Worm (Caenorhabditis elegans) whole organism, L4 larva: ENCODE data around the gene eef-1A.2.
A peak's percentile ranks its signal among the peaks of the same experiment; 100 is the strongest.

Source experiments
- D1046.2 ChIP-seq: fragments of 200-800 bp; sonication (Bioruptor generic); IDR thresholded peaks from 2 replicates; pipeline ENCODE4 v1.3.6; 2022; ENCODE audit warnings: missing genetic modification characterization, missing compliant biosample characterization
- F10B5.3 ChIP-seq: sonication (generic microtip); optimal IDR thresholded peaks from 2 replicates; lab custom pipeline; 2016; ENCODE audit warnings: mild to moderate bottlenecking, missing genetic modification characterization, missing compliant biosample characterization
- F37D6.2 ChIP-seq: sonication (generic microtip); optimal IDR thresholded peaks from 2 replicates; lab custom pipeline; 2016; ENCODE audit warnings: mild to moderate bottlenecking, missing genetic modification characterization, missing compliant biosample characterization
- R02D3.7 ChIP-seq: fragments of 150-350 bp; sonication (generic microtip); optimal IDR thresholded peaks from 3 replicates; lab custom pipeline; 2014; ENCODE audit warnings: missing biosample characterization, missing genetic modification characterization
- T26A8.4 ChIP-seq: fragments of 200-800 bp; sonication (Bioruptor generic); IDR thresholded peaks from 2 replicates; pipeline ENCODE4 v1.3.6; 2022; ENCODE audit warnings: missing genetic modification characterization, missing compliant biosample characterization
- Y105C5A.15 ChIP-seq: fragments of 200-800 bp; sonication (Bioruptor generic); IDR thresholded peaks from 2 replicates; pipeline ENCODE4 v1.3.6; 2022; ENCODE audit warnings: missing genetic modification characterization, missing compliant biosample characterization
- Y48G9A.11 ChIP-seq: fragments of 200-800 bp; sonication (Bioruptor generic); IDR thresholded peaks from 2 replicates; pipeline ENCODE4 v1.3.6; 2022; ENCODE audit warnings: missing genetic modification reagents, missing genetic modification characterization, missing compliant biosample characterization
- Y5F2A.4 ChIP-seq: fragments of 200-800 bp; sonication (Bioruptor generic); optimal IDR thresholded peaks from 2 replicates; lab custom pipeline; 2018; ENCODE audit warnings: mild to moderate bottlenecking, missing genetic modification characterization, missing compliant biosample characterization
- Y75B8A.6 ChIP-seq: fragments of 200-800 bp; sonication (Bioruptor generic); IDR thresholded peaks from 2 replicates; pipeline ENCODE4 v1.3.6; 2022; ENCODE audit warnings: missing genetic modification reagents, missing genetic modification characterization, missing compliant biosample characterization
- aha-1 ChIP-seq: fragments of 150-350 bp; peaks from one replicate; lab custom pipeline; 2014; ENCODE audit warnings: missing biosample characterization, missing genetic modification characterization
- ama-1 ChIP-seq: fragments of 150-350 bp; optimal IDR thresholded peaks from 2 replicates; lab custom pipeline; 2014; ENCODE audit warnings: inconsistent platforms, mixed read lengths
- arid-1 ChIP-seq: fragments of 200-800 bp; sonication (Bioruptor generic); conservative IDR thresholded peaks from 2 replicates; pipeline ENCODE4 v1.3.6; 2022; ENCODE audit warnings: missing genetic modification reagents, missing genetic modification characterization, missing compliant biosample characterization
- ceh-20 ChIP-seq: fragments of 200-800 bp; sonication (Bioruptor generic); IDR thresholded peaks from 2 replicates; pipeline ENCODE4 v1.3.6; 2022; ENCODE audit warnings: missing genetic modification reagents, missing genetic modification characterization, missing compliant biosample characterization
- ceh-28 ChIP-seq: fragments of 150-350 bp; optimal IDR thresholded peaks from 2 replicates; lab custom pipeline; 2014; ENCODE audit warnings: missing biosample characterization, missing genetic modification reagents, missing genetic modification characterization
- ceh-32 ChIP-seq: sonication (generic microtip); optimal IDR thresholded peaks from 2 replicates; lab custom pipeline; 2016; ENCODE audit warnings: mild to moderate bottlenecking, missing genetic modification characterization, missing compliant biosample characterization; ENCODE audit not compliant: poor library complexity
- ceh-82 ChIP-seq: sonication (generic microtip); optimal IDR thresholded peaks from 2 replicates; lab custom pipeline; 2017; ENCODE audit warnings: missing biosample characterization, missing genetic modification characterization
- ces-1 ChIP-seq: fragments of 150-350 bp; sonication (generic microtip); optimal IDR thresholded peaks from 4 replicates; lab custom pipeline; 2014; ENCODE audit warnings: missing biosample characterization, missing genetic modification reagents, missing genetic modification characterization
- cey-2 ChIP-seq: sonication (generic microtip); optimal IDR thresholded peaks from 3 replicates; lab custom pipeline; 2017; ENCODE audit warnings: missing genetic modification characterization, mild to moderate bottlenecking, missing compliant biosample characterization, antibody characterized with exemption, borderline replicate concordance; ENCODE audit not compliant: insufficient read depth
- ctbp-1 ChIP-seq: fragments of 200-800 bp; sonication (Bioruptor generic); IDR thresholded peaks from 2 replicates; pipeline ENCODE4 v1.3.6; 2022; ENCODE audit warnings: missing genetic modification reagents, missing genetic modification characterization, missing compliant biosample characterization
- daf-8 ChIP-seq: fragments of 200-800 bp; sonication (Bioruptor generic); IDR thresholded peaks from 2 replicates; pipeline ENCODE4 v1.3.6; 2022; ENCODE audit warnings: missing genetic modification characterization, missing compliant biosample characterization
- dmd-6 ChIP-seq: fragments of 200-800 bp; sonication (Bioruptor generic); IDR thresholded peaks from 2 replicates; pipeline ENCODE4 v1.3.6; 2022; ENCODE audit warnings: missing genetic modification reagents, missing genetic modification characterization, missing compliant biosample characterization
- dmd-9 ChIP-seq: fragments of 200-800 bp; sonication (Bioruptor generic); IDR thresholded peaks from 2 replicates; pipeline ENCODE4 v1.3.6; 2022; ENCODE audit warnings: missing genetic modification reagents, missing genetic modification characterization, missing compliant biosample characterization
- duxl-1 ChIP-seq: sonication (generic microtip); optimal IDR thresholded peaks from 2 replicates; lab custom pipeline; 2016; ENCODE audit warnings: mild to moderate bottlenecking, missing genetic modification characterization, moderate library complexity, missing compliant biosample characterization; ENCODE audit not compliant: poor library complexity
- dve-1 ChIP-seq: sonication (generic microtip); optimal IDR thresholded peaks from 2 replicates; lab custom pipeline; 2017; ENCODE audit warnings: antibody characterized with exemption, mild to moderate bottlenecking, missing genetic modification characterization, missing compliant biosample characterization; ENCODE audit not compliant: insufficient read depth
- hif-1 ChIP-seq, 2 experiments: sonication (generic microtip); optimal IDR thresholded peaks; 2 replicates each; lab custom pipeline; 2016 to 2017; ENCODE audit warnings: missing compliant biosample characterization in 2 of 2, missing genetic modification characterization in 2 of 2, missing genetic modification reagents in 2 of 2, missing genotype in 2 of 2, mild to moderate bottlenecking in 1 of 2
- lim-7 ChIP-seq: fragments of 200-800 bp; sonication (Bioruptor generic); IDR thresholded peaks from 2 replicates; pipeline ENCODE4 v1.3.6; 2022; ENCODE audit warnings: missing genetic modification characterization, missing compliant biosample characterization
- lin-13 ChIP-seq: fragments of 150-350 bp; optimal IDR thresholded peaks from 2 replicates; lab custom pipeline; 2014; ENCODE audit warnings: missing biosample characterization, missing genetic modification reagents, missing genetic modification characterization
- lin-29 ChIP-seq: fragments of 200-800 bp; sonication (Bioruptor generic); IDR thresholded peaks from 2 replicates; pipeline ENCODE4 v1.3.6; 2022; ENCODE audit warnings: missing genetic modification reagents, missing genetic modification characterization, missing compliant biosample characterization
- lin-39 ChIP-seq: fragments of 150-350 bp; optimal IDR thresholded peaks from 2 replicates; lab custom pipeline; 2014; ENCODE audit warnings: missing biosample characterization, missing genetic modification reagents, missing genetic modification characterization
- lir-3 ChIP-seq: sonication (generic microtip); optimal IDR thresholded peaks from 2 replicates; lab custom pipeline; 2016; ENCODE audit warnings: mild to moderate bottlenecking, missing genetic modification characterization, missing compliant biosample characterization
- madf-9 ChIP-seq: fragments of 200-800 bp; sonication (Bioruptor generic); conservative IDR thresholded peaks from 2 replicates; pipeline ENCODE4 v1.3.6; 2022; ENCODE audit warnings: missing genetic modification reagents, missing genetic modification characterization, missing compliant biosample characterization
- mxl-2 ChIP-seq: fragments of 200-800 bp; sonication (Bioruptor generic); conservative IDR thresholded peaks from 2 replicates; pipeline ENCODE4 v1.3.6; 2022; ENCODE audit warnings: missing genetic modification reagents, missing genetic modification characterization, missing compliant biosample characterization
- mxl-3 ChIP-seq: fragments of 200-800 bp; sonication (Bioruptor generic); optimal IDR thresholded peaks from 2 replicates; lab custom pipeline; 2018; ENCODE audit warnings: mild to moderate bottlenecking, missing genetic modification characterization, missing compliant biosample characterization
- nhr-11 ChIP-seq: fragments of 150-350 bp; optimal IDR thresholded peaks from 2 replicates; lab custom pipeline; 2014; ENCODE audit warnings: missing biosample characterization, missing genetic modification characterization
- nhr-111 ChIP-seq: fragments of 200-800 bp; sonication (Bioruptor generic); optimal IDR thresholded peaks from 2 replicates; lab custom pipeline; 2018; ENCODE audit warnings: mild to moderate bottlenecking, missing genetic modification characterization, missing compliant biosample characterization
- nhr-237 ChIP-seq: sonication (generic microtip); optimal IDR thresholded peaks from 2 replicates; lab custom pipeline; 2017; ENCODE audit warnings: missing biosample characterization, missing genetic modification characterization
- nhr-25 ChIP-seq: sonication (generic microtip); optimal IDR thresholded peaks from 2 replicates; lab custom pipeline; 2017; ENCODE audit warnings: missing genetic modification characterization, mild to moderate bottlenecking, missing compliant biosample characterization, antibody characterized with exemption, moderate library complexity, borderline replicate concordance; ENCODE audit not compliant: insufficient read depth
- nhr-28 ChIP-seq: fragments of 150-350 bp; optimal IDR thresholded peaks from 2 replicates; lab custom pipeline; 2014; ENCODE audit warnings: missing biosample characterization, missing genetic modification characterization
- nhr-41 ChIP-seq: fragments of 200-800 bp; sonication (Bioruptor generic); IDR thresholded peaks from 2 replicates; pipeline ENCODE4 v1.3.6; 2022; ENCODE audit warnings: missing genetic modification reagents, missing genetic modification characterization, missing compliant biosample characterization
- nhr-48 ChIP-seq: sonication (generic microtip); optimal IDR thresholded peaks from 2 replicates; lab custom pipeline; 2016; ENCODE audit warnings: mild to moderate bottlenecking, missing genetic modification characterization, missing compliant biosample characterization
- nhr-6 ChIP-seq: fragments of 150-350 bp; optimal IDR thresholded peaks from 2 replicates; lab custom pipeline; 2014; ENCODE audit warnings: missing biosample characterization, missing genetic modification characterization
- sdz-12 ChIP-seq: fragments of 200-800 bp; sonication (Bioruptor generic); optimal IDR thresholded peaks from 2 replicates; lab custom pipeline; 2018; ENCODE audit warnings: mild to moderate bottlenecking, missing genetic modification characterization, missing compliant biosample characterization
- spr-3 ChIP-seq: fragments of 200-800 bp; sonication (Bioruptor generic); optimal IDR thresholded peaks from 2 replicates; lab custom pipeline; 2018; ENCODE audit warnings: mild to moderate bottlenecking, missing genetic modification characterization, missing compliant biosample characterization
- tag-97 ChIP-seq: fragments of 200-800 bp; sonication (Bioruptor generic); IDR thresholded peaks from 2 replicates; pipeline ENCODE4 v1.3.6; 2022; ENCODE audit warnings: missing genetic modification characterization, missing compliant biosample characterization
- unc-130 ChIP-seq: sonication (generic microtip); optimal IDR thresholded peaks from 2 replicates; lab custom pipeline; 2016; ENCODE audit warnings: missing genetic modification reagents, missing genetic modification characterization, missing compliant biosample characterization
- unc-39 ChIP-seq: sonication (generic microtip); optimal IDR thresholded peaks from 2 replicates; lab custom pipeline; 2017; ENCODE audit warnings: missing biosample characterization, missing genetic modification characterization
- zag-1 ChIP-seq: fragments of 150-350 bp; optimal IDR thresholded peaks from 2 replicates; lab custom pipeline; 2014; ENCODE audit warnings: missing biosample characterization, missing genetic modification characterization
- zfp-2 ChIP-seq: sonication (generic microtip); optimal IDR thresholded peaks from 2 replicates; lab custom pipeline; 2016; ENCODE audit warnings: mild to moderate bottlenecking, missing genetic modification characterization, missing compliant biosample characterization
- zfp-3 ChIP-seq: fragments of 200-800 bp; sonication (Bioruptor generic); conservative IDR thresholded peaks from 2 replicates; pipeline ENCODE4 v1.3.6; 2022; ENCODE audit warnings: missing genetic modification reagents, missing genetic modification characterization, missing compliant biosample characterization
- zip-11 ChIP-seq: fragments of 200-800 bp; sonication (Bioruptor generic); IDR thresholded peaks from 2 replicates; pipeline ENCODE4 v1.3.6; 2022; ENCODE audit warnings: missing genetic modification characterization, missing compliant biosample characterization
- ztf-7 ChIP-seq: fragments of 150-350 bp; optimal IDR thresholded peaks from 2 replicates; lab custom pipeline; 2014; ENCODE audit warnings: missing biosample characterization, missing genetic modification characterization

eef-1A.2 gene

ce11 chrX:7794306-7794743 lies 29.1 kb upstream of the eef-1A.2 start (continued):
- TF ChIP-seq mxl-3 (GFP tag; lab: Kevin White, UChicago) (peak; percentile 54), ama-1 (lab: Kevin White, UChicago) (no peak), zag-1 (no peak), mxl-2 (GFP tag; lab: Robert Waterston, UW) (no peak), dve-1 (tag; lab: Kevin White, UChicago) (peak; percentile 51), zfp-2 (tag; lab: Kevin White, UChicago) (peak; percentile 25), nhr-28 (tag; lab: Kevin White, UChicago) (peak; percentile 30), nhr-111 (no peak), zfp-3 (GFP tag; lab: Robert Waterston, UW) (0 out of 2 replicates have a peak, but pooled peaks have one; percentile 25), Y5F2A.4 (GFP tag; lab: Kevin White, UChicago) (peak; percentile 38), F37D6.2 (no peak), T26A8.4 (GFP tag; lab: Robert Waterston, UW) (peak; percentile 86), dmd-6 (peak; percentile 48; the same call in 1 of the 2 replicates), lin-13 (GFP tag; lab: Kevin White, UChicago) (no peak), daf-8 (GFP tag; lab: Robert Waterston, UW) (no peak), nhr-11 (peak; percentile 16), unc-39 (tag; lab: Kevin White, UChicago) (no peak), Y75B8A.6 (no peak), zip-11 (GFP tag; lab: Robert Waterston, UW) (no peak), sdz-12 (GFP tag; lab: Kevin White, UChicago) (peak; percentile 71), nhr-6 (no peak), lir-3 (tag; lab: Kevin White, UChicago) (peak; percentile 68), Y105C5A.15 (0 out of 2 replicates have a peak, but pooled peaks have one; percentile 4), hif-1 (tag; optimal IDR thresholded peaks at IDR 0.05; lab: Kevin White, UChicago) (peak in 1 of 2 experiments; percentile 1), ceh-32 (no peak), lin-39 (tag; lab: Kevin White, UChicago) (no peak), D1046.2 (GFP tag; lab: Robert Waterston, UW) (no peak), ceh-20 (GFP tag; lab: Robert Waterston, UW) (peak; percentile 40; the same call in 1 of the 2 replicates), duxl-1 (tag; lab: Kevin White, UChicago) (no peak), lin-29 (GFP tag; lab: Robert Waterston, UW) (no peak), nhr-237 (tag; lab: Kevin White, UChicago) (no peak), nhr-41 (GFP tag; lab: Robert Waterston, UW) (0 out of 2 replicates have a peak, but pooled peaks have one; percentile 54), ctbp-1 (GFP tag; lab: Robert Waterston, UW) (peak; percentile 83), aha-1 (tag; lab: Kevin White, UChicago) (no peak), Y48G9A.11 (GFP tag; lab: Robert Waterston, UW) (peak; percentile 73; the same call in 1 of the 2 replicates), unc-130 (GFP tag; lab: Kevin White, UChicago) (peak; percentile 4), madf-9 (GFP tag; lab: Robert Waterston, UW) (peak; percentile 31; the same call in 1 of the 2 replicates), dmd-9 (peak; percentile 72; the same call in 1 of the 2 replicates), spr-3 (peak; percentile 24), R02D3.7 (tag; lab: Kevin White, UChicago) (no peak), ces-1 (no peak), nhr-48 (tag; lab: Kevin White, UChicago) (peak; percentile 60), F10B5.3 (tag; lab: Kevin White, UChicago) (peak; percentile 34), ztf-7 (tag; lab: Kevin White, UChicago) (peak; percentile 7), ceh-82 (tag; lab: Kevin White, UChicago) (no peak), lim-7 (GFP tag; lab: Robert Waterston, UW) (peak; percentile 81), cey-2 (tag; lab: Kevin White, UChicago) (no peak), nhr-25 (tag; lab: Kevin White, UChicago) (peak; percentile 1), ceh-28 (tag; lab: Kevin White, UChicago) (no peak), arid-1 (GFP tag; lab: Robert Waterston, UW) (no peak), tag-97 (no peak)
